Fruit fly (Drosophila melanogaster) whole organism, embryonic: Measurements from ENCODE around the gene AP-1sigma.
A peak's percentile ranks its signal among the peaks of the same experiment; 100 is the strongest.

ENCODE experiments used
- ATbp ChIP-seq: fragments of 200-800 bp; sonication (Bioruptor generic); optimal IDR thresholded peaks from 2 replicates; lab custom pipeline; 2017; ENCODE audit warnings: missing biosample characterization, mild to moderate bottlenecking, missing genetic modification characterization, missing genetic modification reagents
- Awh ChIP-seq: fragments of 200-800 bp; sonication (Bioruptor generic); IDR thresholded peaks from 2 replicates; pipeline ENCODE4, ENCODE4 v1.3.6; 2022; ENCODE audit warnings: missing biosample characterization, missing genetic modification characterization
- CG11085 ChIP-seq: fragments of 200-800 bp; sonication (Bioruptor generic); IDR thresholded peaks from 2 replicates; pipeline ENCODE4 v1.3.6; 2022; ENCODE audit warnings: missing biosample characterization, missing genetic modification characterization
- CG12391 ChIP-seq: fragments of 200-800 bp; sonication (Bioruptor generic); optimal IDR thresholded peaks from 3 replicates; lab custom pipeline; 2018; ENCODE audit warnings: missing biosample characterization, mild to moderate bottlenecking, missing genetic modification characterization, moderate library complexity
- CG14710 ChIP-seq: fragments of 200-800 bp; sonication (Bioruptor generic); optimal IDR thresholded peaks from 3 replicates; lab custom pipeline; 2019; ENCODE audit warnings: missing biosample characterization, mild to moderate bottlenecking, missing genetic modification characterization, moderate library complexity
- CG15269 ChIP-seq: fragments of 200-800 bp; sonication (Bioruptor generic); optimal IDR thresholded peaks from 2 replicates; lab custom pipeline; 2018; ENCODE audit warnings: missing biosample characterization, mild to moderate bottlenecking, missing genetic modification characterization, moderate library complexity
- CG15514 ChIP-seq: fragments of 200-800 bp; sonication (Bioruptor generic); optimal IDR thresholded peaks from 3 replicates; lab custom pipeline; 2017; ENCODE audit warnings: missing biosample characterization, missing genetic modification characterization, mild to moderate bottlenecking, moderate library complexity, missing genetic modification reagents
- CG1603 ChIP-seq: fragments of 200-800 bp; sonication (Bioruptor generic); optimal IDR thresholded peaks from 2 replicates; lab custom pipeline; 2019; ENCODE audit warnings: missing biosample characterization, mild to moderate bottlenecking, missing genetic modification characterization, moderate library complexity
- CG17328 ChIP-seq: fragments of 200-800 bp; sonication (Bioruptor generic); IDR thresholded peaks from 2 replicates; pipeline ENCODE4 v1.3.6; 2022; ENCODE audit warnings: missing biosample characterization, missing genetic modification characterization
- CG17802 ChIP-seq: fragments of 200-800 bp; sonication (Bioruptor generic); optimal IDR thresholded peaks from 2 replicates; lab custom pipeline; 2018; ENCODE audit warnings: missing biosample characterization, mild to moderate bottlenecking, missing genetic modification characterization, moderate library complexity
- CG18476 ChIP-seq: fragments of 200-800 bp; sonication (Bioruptor generic); optimal IDR thresholded peaks from 2 replicates; lab custom pipeline; 2016; ENCODE audit warnings: missing biosample characterization, mild to moderate bottlenecking, missing genetic modification characterization
- CG18599 ChIP-seq: fragments of 200-800 bp; sonication (Bioruptor generic); optimal IDR thresholded peaks from 3 replicates; lab custom pipeline; 2017; ENCODE audit warnings: missing biosample characterization, missing genetic modification characterization, mild to moderate bottlenecking, moderate library complexity, missing genetic modification reagents
- CG2712 ChIP-seq: fragments of 200-800 bp; optimal IDR thresholded peaks from 3 replicates; lab custom pipeline; 2019; ENCODE audit warnings: missing biosample characterization, mild to moderate bottlenecking, missing genetic modification characterization, moderate library complexity
- CG30403 ChIP-seq: fragments of 200-800 bp; sonication (Bioruptor generic); optimal IDR thresholded peaks from 3 replicates; lab custom pipeline; 2016; ENCODE audit warnings: missing biosample characterization, missing genetic modification characterization
- CG3163 ChIP-seq: fragments of 200-800 bp; sonication (Bioruptor generic); optimal IDR thresholded peaks from 3 replicates; lab custom pipeline; 2016; ENCODE audit warnings: missing biosample characterization, missing genetic modification characterization
- CG4328 ChIP-seq: fragments of 200-800 bp; sonication (Bioruptor generic); optimal IDR thresholded peaks from 3 replicates; lab custom pipeline; 2017; ENCODE audit warnings: missing biosample characterization, missing genetic modification reagents, missing genetic modification characterization
- CG6765 ChIP-seq: fragments of 200-800 bp; sonication (Bioruptor generic); optimal IDR thresholded peaks from 3 replicates; lab custom pipeline; 2017; ENCODE audit warnings: missing biosample characterization, mild to moderate bottlenecking, missing genetic modification characterization
- CG7357 ChIP-seq: fragments of 200-800 bp; sonication (Bioruptor generic); IDR thresholded peaks from 3 replicates; pipeline ENCODE4 v1.3.6; 2022; ENCODE audit warnings: missing biosample characterization, missing genetic modification characterization
- CG7839 ChIP-seq: fragments of 200-800 bp; sonication (Bioruptor generic); optimal IDR thresholded peaks from 3 replicates; lab custom pipeline; 2018; ENCODE audit warnings: missing biosample characterization, mild to moderate bottlenecking, missing genetic modification characterization, moderate library complexity
- CG9437 ChIP-seq: fragments of 200-800 bp; sonication (Bioruptor generic); optimal IDR thresholded peaks from 2 replicates; lab custom pipeline; 2018; ENCODE audit warnings: missing biosample characterization, mild to moderate bottlenecking, missing genetic modification characterization
- Dbx ChIP-seq: fragments of 200-800 bp; sonication (Bioruptor generic); IDR thresholded peaks from 3 replicates; pipeline ENCODE4 v1.3.6; 2022; ENCODE audit warnings: missing biosample characterization, missing genetic modification characterization
- Dek ChIP-seq: fragments of 200-800 bp; sonication (Bioruptor generic); optimal IDR thresholded peaks from 3 replicates; lab custom pipeline; 2019; ENCODE audit warnings: missing biosample characterization, mild to moderate bottlenecking, missing genetic modification characterization, moderate library complexity
- Fer1 ChIP-seq: fragments of 200-800 bp; sonication (Bioruptor generic); optimal IDR thresholded peaks from 2 replicates; lab custom pipeline; 2017; ENCODE audit warnings: missing biosample characterization, mild to moderate bottlenecking, missing genetic modification characterization
- H15 ChIP-seq: fragments of 200-800 bp; sonication (Bioruptor generic); IDR thresholded peaks from 3 replicates; pipeline ENCODE4 v1.3.6; 2022; ENCODE audit warnings: missing biosample characterization, missing genetic modification characterization
- HLH3B ChIP-seq: fragments of 200-800 bp; sonication (Bioruptor generic); IDR thresholded peaks from 2 replicates; pipeline ENCODE4 v1.3.6; 2022; ENCODE audit warnings: missing biosample characterization, missing genetic modification characterization
- Oli ChIP-seq: fragments of 200-800 bp; sonication (Bioruptor generic); optimal IDR thresholded peaks from 2 replicates; lab custom pipeline; 2018; ENCODE audit warnings: missing biosample characterization, mild to moderate bottlenecking, missing genetic modification characterization, moderate library complexity
- Ravus ChIP-seq: fragments of 200-800 bp; sonication (Bioruptor generic); IDR thresholded peaks from 2 replicates; pipeline ENCODE4 v1.3.6; 2022; ENCODE audit warnings: missing biosample characterization, missing genetic modification characterization
- Ssrp ChIP-seq: fragments of 200-800 bp; sonication (Bioruptor generic); optimal IDR thresholded peaks from 2 replicates; lab custom pipeline; 2018; ENCODE audit warnings: missing biosample characterization, mild to moderate bottlenecking, missing genetic modification characterization, moderate library complexity
- Taf1 ChIP-seq: fragments of 200-800 bp; sonication (Bioruptor generic); IDR thresholded peaks from 2 replicates; pipeline ENCODE4 v1.3.6; 2022; ENCODE audit warnings: missing biosample characterization, missing genetic modification characterization
- Trl ChIP-seq, 3 experiments: fragments of >200 bp in 2 of 3; fragments of 200-800 bp in 1 of 3; sonication (Bioruptor generic) in 1 of 3; optimal IDR thresholded peaks; 2 replicates in 1 of 3; 3 replicates in 2 of 3; lab custom pipeline; 2016 to 2017; ENCODE audit warnings: missing biosample characterization in 1 of 3, missing genetic modification characterization in 1 of 3
- Xrp1 ChIP-seq: fragments of 200-800 bp; sonication (Bioruptor generic); IDR thresholded peaks from 2 replicates; pipeline ENCODE4 v1.3.6; 2022; ENCODE audit warnings: missing biosample characterization, missing genetic modification characterization
- bab2 ChIP-seq: fragments of 200-800 bp; sonication (Bioruptor generic); optimal IDR thresholded peaks from 2 replicates; lab custom pipeline; 2016; ENCODE audit warnings: missing biosample characterization, missing genetic modification characterization
- chif ChIP-seq, 2 experiments: fragments of 200-800 bp; sonication (Bioruptor generic); optimal IDR thresholded peaks; 3 replicates each; lab custom pipeline; 2016; ENCODE audit warnings: missing biosample characterization in 2 of 2, missing genetic modification characterization in 2 of 2
- ci ChIP-seq: fragments of 200-800 bp; sonication (Bioruptor generic); IDR thresholded peaks from 3 replicates; pipeline ENCODE4 v1.3.6; 2022; ENCODE audit warnings: missing biosample characterization, missing genetic modification characterization
- corto ChIP-seq: fragments of 200-800 bp; sonication (Bioruptor generic); optimal IDR thresholded peaks from 2 replicates; lab custom pipeline; 2016; ENCODE audit warnings: missing biosample characterization, mild to moderate bottlenecking, missing genetic modification characterization, moderate library complexity
- dysf ChIP-seq: fragments of 200-800 bp; sonication (Bioruptor generic); IDR thresholded peaks from 3 replicates; pipeline ENCODE4 v1.3.6; 2022; ENCODE audit warnings: missing biosample characterization, missing genetic modification characterization
- h ChIP-seq: fragments of >200 bp; optimal IDR thresholded peaks from 2 replicates; lab custom pipeline; 2017
- her ChIP-seq: fragments of 200-800 bp; sonication (Bioruptor generic); optimal IDR thresholded peaks from 2 replicates; lab custom pipeline; 2016; ENCODE audit warnings: missing biosample characterization, missing genetic modification characterization
- ken ChIP-seq: fragments of 200-800 bp; sonication (Bioruptor generic); IDR thresholded peaks from 3 replicates; pipeline ENCODE4 v1.3.6; 2022; ENCODE audit warnings: missing biosample characterization, missing genetic modification characterization
- kni ChIP-seq: fragments of 200-800 bp; sonication (Bioruptor generic); optimal IDR thresholded peaks from 3 replicates; lab custom pipeline; 2017; ENCODE audit warnings: mild to moderate bottlenecking, missing biosample characterization, missing genetic modification reagents, missing genetic modification characterization
- lilli ChIP-seq: fragments of 200-800 bp; sonication (Bioruptor generic); optimal IDR thresholded peaks from 3 replicates; lab custom pipeline; 2016; ENCODE audit warnings: missing biosample characterization, missing genetic modification characterization
- nom ChIP-seq: fragments of 200-800 bp; sonication (Bioruptor generic); optimal IDR thresholded peaks from 2 replicates; lab custom pipeline; 2017; ENCODE audit warnings: missing biosample characterization, missing genetic modification characterization, mild to moderate bottlenecking, moderate library complexity, missing genetic modification reagents
- prd ChIP-seq, 3 experiments: fragments of >200 bp in 2 of 3; fragments of 200-800 bp in 1 of 3; sonication (Bioruptor generic) in 1 of 3; optimal IDR thresholded peaks in 2 of 3; IDR thresholded peaks in 1 of 3; 2 replicates in 2 of 3; 3 replicates in 1 of 3; pipeline versions ENCODE4 v1.3.6 to Lab custom; 2017 to 2022; ENCODE audit warnings: missing biosample characterization in 1 of 3, missing genetic modification characterization in 1 of 3
- sim ChIP-seq: fragments of 200-800 bp; sonication (Bioruptor generic); IDR thresholded peaks from 2 replicates; pipeline ENCODE4 v1.3.6; 2022; ENCODE audit warnings: missing biosample characterization, missing genetic modification characterization
- slbo ChIP-seq: fragments of 200-800 bp; sonication (Bioruptor generic); IDR thresholded peaks from 2 replicates; pipeline ENCODE4 v1.3.6; 2022; ENCODE audit warnings: missing biosample characterization, missing genetic modification characterization
- slou ChIP-seq: fragments of 200-800 bp; sonication (Bioruptor generic); optimal IDR thresholded peaks from 3 replicates; lab custom pipeline; 2016; ENCODE audit warnings: missing biosample characterization, missing genetic modification characterization
- so ChIP-seq: fragments of 200-800 bp; sonication (Bioruptor generic); IDR thresholded peaks from 3 replicates; pipeline ENCODE4 v1.3.6; 2022; ENCODE audit warnings: missing biosample characterization, missing genetic modification characterization
- ssp ChIP-seq: fragments of 200-800 bp; sonication (Bioruptor generic); IDR thresholded peaks from 2 replicates; pipeline ENCODE4 v1.3.6; 2022; ENCODE audit warnings: missing biosample characterization, missing genetic modification characterization
- tap ChIP-seq: fragments of 200-800 bp; optimal IDR thresholded peaks from 3 replicates; lab custom pipeline; 2019; ENCODE audit warnings: missing biosample characterization, mild to moderate bottlenecking, missing genetic modification characterization, moderate library complexity
- usp ChIP-seq: fragments of >200 bp; optimal IDR thresholded peaks from 2 replicates; lab custom pipeline; 2017; ENCODE audit warnings: missing biosample characterization, missing genetic modification characterization

AP-1sigma gene

DNA sequence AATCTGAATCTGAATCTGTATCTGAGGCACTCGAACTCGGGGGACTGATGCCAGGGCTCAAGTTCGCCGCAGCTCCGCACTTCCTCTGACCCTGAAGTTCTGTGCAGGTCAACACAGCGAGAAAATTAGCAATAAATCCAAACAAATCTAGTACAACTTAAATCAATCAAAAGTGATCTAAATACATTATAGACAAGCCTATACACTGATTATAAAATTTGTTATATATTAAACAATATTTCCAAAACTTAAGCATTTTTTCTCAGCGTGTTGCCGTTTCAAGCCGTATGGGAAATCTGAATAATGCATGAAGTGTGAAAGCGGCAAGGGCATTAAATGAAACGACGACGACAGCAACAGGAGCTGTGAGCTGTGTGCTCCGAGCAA lies 43.4 kb upstream of the AP-1sigma start (continued):
- TF ChIP-seq H15 (GFP tag; lab: Robert Waterston, UW): 0 out of 3 replicates have a peak, but pooled peaks have one; percentile 26
- TF ChIP-seq Oli (tag; lab: Kevin White, UChicago): peak; percentile 21
- TF ChIP-seq CG1603 (tag; lab: Kevin White, UChicago): peak; percentile 58
- no peak for TF ChIP-seq sim (GFP tag; lab: Robert Waterston, UW)
- TF ChIP-seq dysf (GFP tag; lab: Robert Waterston, UW): peak; percentile 36; the same call in 2 of the 3 replicates
- TF ChIP-seq so (GFP tag; lab: Robert Waterston, UW): peak; percentile 60; the same call in 1 of the 3 replicates
- no peak for TF ChIP-seq CG14710 (tag; lab: Kevin White, UChicago)
- peak; percentile 34; the same call in 1 of the 2 replicates for TF ChIP-seq slbo (GFP tag; lab: Robert Waterston, UW)
- no peak for TF ChIP-seq kni
- TF ChIP-seq slou (GFP tag; lab: Kevin White, UChicago): peak; percentile 5
- TF ChIP-seq Trl (optimal IDR thresholded peaks at IDR 0.05; lab: Kevin White, UChicago): no peak
- peak; percentile 7 for TF ChIP-seq Trl (GFP tag; optimal IDR thresholded peaks at IDR 0.05; lab: Kevin White, UChicago)
- peak; percentile 89 for TF ChIP-seq nom (GFP tag; lab: Kevin White, UChicago)
- TF ChIP-seq CG3163 (GFP tag; lab: Kevin White, UChicago): no peak
- TF ChIP-seq HLH3B (GFP tag; lab: Robert Waterston, UW): peak; percentile 37; the same call in 1 of the 2 replicates
- TF ChIP-seq Xrp1 (GFP tag; lab: Robert Waterston, UW): peak; percentile 64; the same call in 1 of the 2 replicates
- peak; percentile 3 for TF ChIP-seq CG18476 (GFP tag; lab: Kevin White, UChicago)
- TF ChIP-seq corto: peak; percentile 91
- TF ChIP-seq tap (tag; lab: Kevin White, UChicago): no peak
- peak; percentile 47 for TF ChIP-seq CG2712 (tag; lab: Kevin White, UChicago)
- no peak for TF ChIP-seq CG11085
- no peak for TF ChIP-seq usp (GFP tag; lab: Kevin White, UChicago)
- TF ChIP-seq CG30403: peak; percentile 48
- no peak for TF ChIP-seq chif (GFP tag; optimal IDR thresholded peaks at IDR 0.05; lab: Kevin White, UChicago)
- TF ChIP-seq CG15269 (tag; lab: Kevin White, UChicago): peak; percentile 11
- TF ChIP-seq her (GFP tag; lab: Kevin White, UChicago): no peak
- peak; percentile 2 for TF ChIP-seq Dek (tag; lab: Kevin White, UChicago)
- no peak for TF ChIP-seq CG17328 (GFP tag; lab: Robert Waterston, UW)
- peak; percentile 31 for TF ChIP-seq CG12391 (tag; lab: Kevin White, UChicago)
- no peak for TF ChIP-seq CG17802 (tag; lab: Kevin White, UChicago)
- TF ChIP-seq CG18599 (GFP tag; lab: Kevin White, UChicago): peak; percentile 44
- TF ChIP-seq CG15514 (GFP tag; lab: Kevin White, UChicago): no peak
- peak; percentile 57 for TF ChIP-seq Fer1 (GFP tag; lab: Kevin White, UChicago)
- no peak for TF ChIP-seq CG6765 (GFP tag; lab: Kevin White, UChicago)
- peak; percentile 17 for TF ChIP-seq ATbp (GFP tag; lab: Kevin White, UChicago)
- TF ChIP-seq ssp (GFP tag; lab: Robert Waterston, UW): peak; percentile 10; the same call in 1 of the 2 replicates
- no peak for TF ChIP-seq CG7357
- peak; percentile 19; the same call in 1 of the 2 replicates for TF ChIP-seq Ravus
- TF ChIP-seq ken (GFP tag; lab: Robert Waterston, UW): no peak
- 0 out of 2 replicates have a peak, but pooled peaks have one; percentile 27 for TF ChIP-seq Taf1
- no peak for TF ChIP-seq h (lab: Kevin White, UChicago)
- TF ChIP-seq CG4328 (GFP tag; lab: Kevin White, UChicago): no peak
- TF ChIP-seq lilli: peak; percentile 19
- no peak for TF ChIP-seq bab2 (GFP tag; lab: Kevin White, UChicago)
- no peak for TF ChIP-seq prd (optimal IDR thresholded peaks at IDR 0.05; lab: Kevin White, UChicago)
- peak; percentile 55; the same call in 2 of the 3 replicates for TF ChIP-seq prd (GFP tag; IDR thresholded peaks at IDR 0.05; lab: Robert Waterston, UW)
- no peak for TF ChIP-seq Awh
- no peak for TF ChIP-seq CG9437 (GFP tag; lab: Kevin White, UChicago)
- TF ChIP-seq Dbx (GFP tag; lab: Robert Waterston, UW): peak; percentile 56; the same call in 2 of the 3 replicates
- TF ChIP-seq CG7839 (tag; lab: Kevin White, UChicago): peak; percentile 49
- 0 out of 3 replicates have a peak, but pooled peaks have one; percentile 41 for TF ChIP-seq ci
- TF ChIP-seq Ssrp (tag; lab: Kevin White, UChicago): peak; percentile 12
